Worm (Caenorhabditis elegans) whole organism, mixed stage, embryonic: Measurements from ENCODE around the gene nhr-277.

Source experiments
- bed-3 ChIP-seq: fragments of 200-800 bp; sonication (Bioruptor generic); optimal IDR thresholded peaks from 3 replicates; lab custom pipeline; 2018; ENCODE audit warnings: mild to moderate bottlenecking, missing genetic modification characterization, moderate library complexity, missing compliant biosample characterization
- ceh-43 ChIP-seq: fragments of 200-800 bp; sonication (Bioruptor generic); optimal IDR thresholded peaks from 2 replicates; lab custom pipeline; 2018; ENCODE audit warnings: mild to moderate bottlenecking, missing genetic modification characterization, moderate library complexity, missing compliant biosample characterization
- ceh-83 ChIP-seq: fragments of 200-800 bp; sonication (Bioruptor generic); optimal IDR thresholded peaks from 2 replicates; lab custom pipeline; 2018; ENCODE audit warnings: mild to moderate bottlenecking, missing genetic modification characterization, missing compliant biosample characterization
- ces-1 ChIP-seq: fragments of 150-350 bp; optimal IDR thresholded peaks from 2 replicates; lab custom pipeline; 2014; ENCODE audit warnings: missing biosample characterization, missing genetic modification reagents, missing genetic modification characterization
- cnd-1 ChIP-seq: fragments of 200-800 bp; sonication (Bioruptor generic); optimal IDR thresholded peaks from 2 replicates; lab custom pipeline; 2018; ENCODE audit warnings: mild to moderate bottlenecking, missing genetic modification characterization, missing compliant biosample characterization
- drap-1 ChIP-seq: fragments of 200-800 bp; sonication (Bioruptor generic); optimal IDR thresholded peaks from 3 replicates; lab custom pipeline; 2018; ENCODE audit warnings: mild to moderate bottlenecking, missing genetic modification characterization, missing compliant biosample characterization
- elt-1 ChIP-seq: sonication (generic microtip); optimal IDR thresholded peaks from 2 replicates; lab custom pipeline; 2017; ENCODE audit warnings: missing genetic modification characterization, mild to moderate bottlenecking, missing compliant biosample characterization, antibody characterized with exemption, moderate library complexity, borderline replicate concordance; ENCODE audit not compliant: insufficient read depth
- elt-3 ChIP-seq: fragments of 150-350 bp; optimal IDR thresholded peaks from 2 replicates; lab custom pipeline; 2014; ENCODE audit warnings: missing biosample characterization, missing genetic modification characterization
- flh-1 ChIP-seq: fragments of 200-800 bp; sonication (Bioruptor generic); optimal IDR thresholded peaks from 2 replicates; lab custom pipeline; 2018; ENCODE audit warnings: mild to moderate bottlenecking, missing genetic modification characterization, moderate library complexity, missing compliant biosample characterization
- ham-2 ChIP-seq: fragments of 200-800 bp; sonication (Bioruptor generic); optimal IDR thresholded peaks from 2 replicates; lab custom pipeline; 2018; ENCODE audit warnings: mild to moderate bottlenecking, missing genetic modification characterization, missing compliant biosample characterization
- hlh-1 ChIP-seq: fragments of 150-350 bp; optimal IDR thresholded peaks from 2 replicates; lab custom pipeline; 2014; ENCODE audit warnings: missing biosample characterization, missing genetic modification reagents, missing genetic modification characterization
- lin-13 ChIP-seq: fragments of 150-350 bp; optimal IDR thresholded peaks from 2 replicates; lab custom pipeline; 2014; ENCODE audit warnings: missing biosample characterization, missing genetic modification characterization
- lin-32 ChIP-seq: fragments of 200-800 bp; sonication (Bioruptor generic); optimal IDR thresholded peaks from 2 replicates; lab custom pipeline; 2018; ENCODE audit warnings: mild to moderate bottlenecking, missing genetic modification characterization, missing compliant biosample characterization
- lsy-2 ChIP-seq: fragments of 150-350 bp; optimal IDR thresholded peaks from 2 replicates; lab custom pipeline; 2014; ENCODE audit warnings: missing biosample characterization, missing genetic modification characterization
- mab-5 ChIP-seq: fragments of 150-350 bp; optimal IDR thresholded peaks from 2 replicates; lab custom pipeline; 2014; ENCODE audit warnings: missing biosample characterization, missing genetic modification characterization
- mep-1 ChIP-seq: fragments of 150-350 bp; optimal IDR thresholded peaks from 2 replicates; lab custom pipeline; 2017; ENCODE audit warnings: missing biosample characterization, missing genetic modification reagents, missing genetic modification characterization, inconsistent platforms
- mls-2 ChIP-seq: sonication (generic microtip); optimal IDR thresholded peaks from 2 replicates; lab custom pipeline; 2016; ENCODE audit warnings: mild to moderate bottlenecking, missing genetic modification characterization, moderate library complexity, missing compliant biosample characterization
- nhr-12 ChIP-seq: fragments of 150-350 bp; optimal IDR thresholded peaks from 2 replicates; lab custom pipeline; 2014; ENCODE audit warnings: missing biosample characterization, missing genetic modification characterization
- nhr-237 ChIP-seq: fragments of 150-350 bp; optimal IDR thresholded peaks from 2 replicates; lab custom pipeline; 2014; ENCODE audit warnings: missing biosample characterization, missing genetic modification characterization
- nhr-28 ChIP-seq: fragments of 150-350 bp; optimal IDR thresholded peaks from 2 replicates; lab custom pipeline; 2014; ENCODE audit warnings: missing biosample characterization, missing genetic modification characterization
- nhr-76 ChIP-seq: sonication (generic microtip); optimal IDR thresholded peaks from 2 replicates; lab custom pipeline; 2017; ENCODE audit warnings: missing biosample characterization, missing genetic modification characterization
- pha-4 ChIP-seq: fragments of 150-350 bp; optimal IDR thresholded peaks from 2 replicates; lab custom pipeline; 2018; ENCODE audit warnings: missing biosample characterization, missing genetic modification reagents, missing genetic modification characterization
- sem-2 ChIP-seq: fragments of 200-800 bp; sonication (Bioruptor generic); optimal IDR thresholded peaks from 2 replicates; lab custom pipeline; 2018; ENCODE audit warnings: mild to moderate bottlenecking, missing genetic modification characterization, missing compliant biosample characterization
- snpc-4 ChIP-seq: fragments of 150-350 bp; optimal IDR thresholded peaks from 2 replicates; lab custom pipeline; 2014; ENCODE audit warnings: missing biosample characterization, missing genetic modification characterization
- sptf-1 ChIP-seq: sonication (generic microtip); optimal IDR thresholded peaks from 2 replicates; lab custom pipeline; 2017; ENCODE audit warnings: mild to moderate bottlenecking, missing genetic modification characterization, moderate library complexity, missing compliant biosample characterization
- tbx-8 ChIP-seq: fragments of 200-800 bp; sonication (Bioruptor generic); optimal IDR thresholded peaks from 2 replicates; lab custom pipeline; 2018; ENCODE audit warnings: mild to moderate bottlenecking, missing genetic modification characterization, moderate library complexity, missing compliant biosample characterization
- unc-120 ChIP-seq: sonication (generic microtip); optimal IDR thresholded peaks from 2 replicates; lab custom pipeline; 2017; ENCODE audit warnings: missing genetic modification characterization, missing compliant biosample characterization; ENCODE audit not compliant: poor library complexity, severe bottlenecking
- unc-39 ChIP-seq: fragments of 150-350 bp; optimal IDR thresholded peaks from 2 replicates; lab custom pipeline; 2014; ENCODE audit warnings: missing biosample characterization, missing genetic modification characterization
- unc-62 ChIP-seq: fragments of 150-350 bp; optimal IDR thresholded peaks from 2 replicates; lab custom pipeline; 2014; ENCODE audit warnings: missing biosample characterization, missing genetic modification reagents, missing genetic modification characterization
- ztf-11 ChIP-seq: fragments of 150-350 bp; optimal IDR thresholded peaks from 2 replicates; lab custom pipeline; 2014; ENCODE audit warnings: missing biosample characterization, missing genetic modification characterization

The nhr-277 gene

DNA sequence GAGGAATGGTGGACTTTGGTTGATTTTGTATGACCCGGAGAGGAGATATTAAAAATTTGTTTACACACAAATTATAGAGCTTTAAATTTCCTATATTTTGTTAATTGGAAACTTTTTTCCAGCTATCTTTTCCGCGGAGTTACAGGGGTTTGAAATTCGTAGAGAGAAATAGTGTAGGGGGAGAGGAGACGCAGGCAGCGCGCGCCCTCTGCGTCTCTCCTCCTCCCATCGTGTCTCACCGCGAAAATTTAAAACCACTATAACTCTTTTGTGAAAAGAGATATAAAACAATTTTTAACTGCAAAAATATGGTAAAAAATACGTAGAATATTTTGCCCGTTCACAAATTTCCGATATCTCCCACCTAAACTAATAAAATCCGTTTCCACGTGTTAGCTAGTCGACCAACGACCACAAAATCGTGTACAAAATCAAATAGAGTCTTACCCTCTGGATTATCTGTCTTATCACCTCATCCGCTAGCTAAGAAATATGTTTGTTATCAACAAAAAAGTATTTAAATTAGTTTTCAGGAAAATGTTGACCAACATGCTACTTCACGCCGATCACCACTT, at the start of gene nhr-277:
Gene nhr-277 (plus strand): TSS at position 525 of the 575 bp plus-strand sequence.
- no peak for TF ChIP-seq snpc-4 (tag; lab: Kevin White, UChicago)
- TF ChIP-seq flh-1 (GFP tag; lab: Kevin White, UChicago): no peak
- no peak for TF ChIP-seq mep-1 (tag; lab: Kevin White, UChicago)

- TF ChIP-seq drap-1 (GFP tag; lab: Kevin White, UChicago): no peak
- TF ChIP-seq ceh-43 (GFP tag; lab: Kevin White, UChicago): no peak
- peak; percentile 2 for TF ChIP-seq nhr-237
- no peak for TF ChIP-seq sem-2
- no peak for TF ChIP-seq ham-2 (GFP tag; lab: Kevin White, UChicago)
- no peak for TF ChIP-seq sptf-1 (tag; lab: Kevin White, UChicago)
- peak; percentile 95 for TF ChIP-seq lsy-2 (tag; lab: Kevin White, UChicago)
- no peak for TF ChIP-seq bed-3 (GFP tag; lab: Kevin White, UChicago)
- no peak for TF ChIP-seq unc-120 (tag; lab: Kevin White, UChicago)
- TF ChIP-seq mep-1 (tag; lab: Kevin White, UChicago): peak; percentile 1
- no peak for TF ChIP-seq nhr-76 (tag; lab: Kevin White, UChicago)
- TF ChIP-seq pha-4 (tag; lab: Kevin White, UChicago): peak; percentile 49
- TF ChIP-seq snpc-4 (tag; lab: Kevin White, UChicago): no peak
- no peak for TF ChIP-seq nhr-12
- no peak for TF ChIP-seq lin-32 (GFP tag; lab: Kevin White, UChicago)
- TF ChIP-seq lin-13 (tag; lab: Kevin White, UChicago): peak; percentile 59
- TF ChIP-seq ces-1 (GFP tag; lab: Kevin White, UChicago): peak; percentile 45
- TF ChIP-seq tbx-8 (GFP tag; lab: Kevin White, UChicago): no peak
- no peak for TF ChIP-seq ztf-11
These were observed 38.8 kb upstream of the nhr-277 start, which contains the start of gene Y94H6A.5 for ce11 chrIV:2703927-2704401. Gene Y94H6A.5 (minus strand): TSS chrIV:2703977.

- TF ChIP-seq unc-39 (tag; lab: Kevin White, UChicago): no peak
- peak; percentile 11 for TF ChIP-seq ceh-83
- TF ChIP-seq, all 35 proteins: peak for 1
These were observed 37.1 kb upstream of the nhr-277 start for ce11 chrIV:2705675-2706074.

DNA sequence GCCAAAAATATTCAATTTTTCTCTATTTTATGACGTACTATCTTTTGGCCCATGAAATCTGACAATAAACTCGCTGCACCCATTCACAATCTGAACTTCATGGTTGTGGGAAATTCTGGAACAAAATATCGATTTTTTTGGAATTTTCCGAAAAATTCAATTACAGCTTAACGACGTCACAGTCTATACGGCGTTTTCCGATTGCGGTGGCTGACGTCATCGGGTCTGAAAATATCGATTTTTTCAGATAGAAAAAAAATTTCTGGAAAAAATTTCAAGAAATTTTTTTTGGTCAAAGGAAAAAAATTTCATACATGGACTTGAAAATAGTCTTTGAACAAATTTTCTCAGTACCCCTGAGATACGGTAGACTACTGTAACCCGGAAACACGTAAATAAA, 35.8 kb upstream of the nhr-277 start, which contains the start of gene ubc-8:
Gene ubc-8 (minus strand): TSS at position 227 of the 400 bp plus-strand sequence.
- TF ChIP-seq sptf-1 (tag; lab: Kevin White, UChicago) (no peak), lsy-2 (tag; lab: Kevin White, UChicago) (no peak), mep-1 (tag; lab: Kevin White, UChicago) (no peak), ztf-11 (no peak), mab-5 (tag; lab: Kevin White, UChicago) (no peak), elt-3 (tag; lab: Kevin White, UChicago) (no peak), ceh-43 (GFP tag; lab: Kevin White, UChicago) (no peak), nhr-28 (no peak), nhr-12 (no peak), hlh-1 (tag; lab: Kevin White, UChicago) (no peak), lin-32 (GFP tag; lab: Kevin White, UChicago) (no peak), tbx-8 (GFP tag; lab: Kevin White, UChicago) (no peak), ham-2 (GFP tag; lab: Kevin White, UChicago) (no peak), ceh-83 (no peak), pha-4 (tag; lab: Kevin White, UChicago) (no peak), flh-1 (GFP tag; lab: Kevin White, UChicago) (no peak)

DNA sequence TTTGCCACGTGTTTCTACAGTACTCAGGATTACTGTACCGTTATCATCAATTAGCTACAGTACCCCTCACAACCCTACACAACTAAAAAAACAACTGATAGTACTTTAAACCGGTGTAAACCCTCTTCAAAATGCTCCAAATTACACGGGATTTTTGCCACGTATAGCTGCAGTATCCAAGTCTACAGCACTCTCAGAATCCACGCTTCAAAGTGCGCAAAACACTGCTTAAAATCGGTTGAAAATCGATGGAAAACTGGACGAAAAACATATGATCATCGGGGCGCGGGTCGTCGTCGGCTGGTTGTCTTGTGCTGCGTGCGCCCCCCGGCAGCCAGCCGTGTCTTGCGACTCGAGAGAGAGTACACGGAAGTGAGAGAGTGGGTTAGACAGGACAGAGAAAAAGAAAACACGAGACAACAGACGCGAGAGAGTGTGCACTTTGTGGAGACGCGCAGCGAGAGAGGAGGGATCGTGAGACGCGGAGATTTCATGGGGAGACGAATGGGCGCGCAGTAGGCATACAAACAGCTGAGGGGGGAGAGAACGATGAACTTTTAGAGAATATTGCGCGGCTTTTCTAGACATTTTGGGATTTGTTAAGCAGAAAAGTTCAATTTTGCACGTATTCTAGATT, 34.3 kb upstream of the nhr-277 start:
- TF ChIP-seq drap-1 (GFP tag; lab: Kevin White, UChicago): peak; percentile 8
- TF ChIP-seq lsy-2 (tag; lab: Kevin White, UChicago): peak; percentile 37
- TF ChIP-seq lin-13 (tag; lab: Kevin White, UChicago): no peak
- TF ChIP-seq unc-120 (tag; lab: Kevin White, UChicago): peak; percentile 39
- TF ChIP-seq nhr-237: peak; percentile 57
- TF ChIP-seq unc-62: peak; percentile 9
- TF ChIP-seq pha-4 (tag; lab: Kevin White, UChicago): peak; percentile 65
- TF ChIP-seq cnd-1 (tag; lab: Kevin White, UChicago): peak; percentile 11
- TF ChIP-seq elt-1 (tag; lab: Kevin White, UChicago): no peak
- TF ChIP-seq hlh-1 (tag; lab: Kevin White, UChicago): peak; percentile 57
- TF ChIP-seq ham-2 (GFP tag; lab: Kevin White, UChicago): peak; percentile 8
- no peak for TF ChIP-seq mls-2 (tag; lab: Kevin White, UChicago)
